Fruit fly (Drosophila melanogaster) ovary, adult (tissue): ENCODE data around the gene MtnA.
A peak's percentile ranks its signal among the peaks of the same experiment; 100 is the strongest.

Experiments
- CG17801 ChIP-seq: fragments of 200-800 bp; optimal IDR thresholded peaks from 2 replicates; lab custom pipeline; 2019; ENCODE audit warnings: missing biosample characterization, mild to moderate bottlenecking, missing genetic modification characterization, moderate library complexity; ENCODE audit not compliant: partially characterized antibody

Gene MtnA

dm6 chr3R:9784341-9785062 is at the start of gene MtnA, which contains the start of gene CG8500:
MtnA (minus strand) TSS chr3R:9784370.
CG8500 (plus strand) TSS chr3R:9784653.
- TF ChIP-seq CG17801: no peak

- no peak for TF ChIP-seq CG17801
These were observed 39.6 kb upstream of the MtnA start, which contains the start of gene CG34302 for dm6 chr3R:9823723-9824122. CG34302 (minus strand) TSS chr3R:9823823.

- TF ChIP-seq CG17801: no peak
These were observed 36.9 kb upstream of the MtnA start, which contains the start of gene CG42857 for dm6 chr3R:9821091-9821490. CG42857 (minus strand) TSS chr3R:9821191.

dm6 chr3R:9819777-9820176 is 35.6 kb upstream of the MtnA start, which contains the start of gene CG9458:
CG9458 (minus strand) TSS chr3R:9819877.
- no peak for TF ChIP-seq CG17801

dm6 chr3R:9818295-9818694 is 34.1 kb upstream of the MtnA start, which contains the start of gene CG9459:
CG9459 (minus strand) TSS chr3R:9818395.
- TF ChIP-seq CG17801: no peak

dm6 chr3R:9816879-9817278 is 32.7 kb upstream of the MtnA start, which contains the start of gene CG16904:
CG16904 (minus strand) TSS chr3R:9816979.
- no peak for TF ChIP-seq CG17801

- no peak for TF ChIP-seq CG17801
These were observed 29.7 kb upstream of the MtnA start, which contains the start of gene eloF for dm6 chr3R:9813861-9814260. eloF (plus strand) TSS chr3R:9814161.

dm6 chr3R:9812447-9812846 is 28.3 kb upstream of the MtnA start, which contains the start of gene CG8534:
CG8534 (plus strand) TSS chr3R:9812747.
- TF ChIP-seq CG17801: no peak

dm6 chr3R:9808946-9809545 is 24.9 kb upstream of the MtnA start, which contains the start of gene FBXO11:
FBXO11 (minus strand) TSS chr3R:9809368.
- TF ChIP-seq CG17801: peak; percentile 71

dm6 chr3R:9800644-9801330 is 16.6 kb upstream of the MtnA start, which contains the start of the genes CG9467 and CG8526:
CG9467 (minus strand) TSS chr3R:9801026.
CG8526 (plus strand) TSS chr3R:9801280.
- TF ChIP-seq CG17801: peak; percentile 8

- TF ChIP-seq CG17801: peak; percentile 51
These were observed 8.8 kb upstream of the MtnA start, which contains the start of gene CG8516 for dm6 chr3R:9793018-9793417. CG8516 (plus strand) TSS chr3R:9793295.

dm6 chr3R:9791177-9791806 is 7.1 kb upstream of the MtnA start, which contains the start of the genes CG12945 and CG8507:
CG12945 (minus strand) TSS chr3R:9791221.
CG8507 (plus strand) TSS chr3R:9791483.
- TF ChIP-seq CG17801: peak; percentile 84

dm6 chr3R:9783240-9783917 is 791 bp downstream of the MtnA start:
- peak; percentile 55 for TF ChIP-seq CG17801

dm6 chr3R:9779764-9780163 is 4.4 kb downstream of the MtnA start, which contains the start of gene CG12947:
CG12947 (plus strand) TSS chr3R:9780064.
- no peak for TF ChIP-seq CG17801

- TF ChIP-seq CG17801: peak; percentile 81
These were observed 6.2 kb downstream of the MtnA start, which contains the start of gene RpS29 for dm6 chr3R:9777941-9778360. RpS29 (plus strand) TSS chr3R:9778042.
